ENCODE assay signal across 5 fruit fly cellular contexts in the genomic region with DNA sequence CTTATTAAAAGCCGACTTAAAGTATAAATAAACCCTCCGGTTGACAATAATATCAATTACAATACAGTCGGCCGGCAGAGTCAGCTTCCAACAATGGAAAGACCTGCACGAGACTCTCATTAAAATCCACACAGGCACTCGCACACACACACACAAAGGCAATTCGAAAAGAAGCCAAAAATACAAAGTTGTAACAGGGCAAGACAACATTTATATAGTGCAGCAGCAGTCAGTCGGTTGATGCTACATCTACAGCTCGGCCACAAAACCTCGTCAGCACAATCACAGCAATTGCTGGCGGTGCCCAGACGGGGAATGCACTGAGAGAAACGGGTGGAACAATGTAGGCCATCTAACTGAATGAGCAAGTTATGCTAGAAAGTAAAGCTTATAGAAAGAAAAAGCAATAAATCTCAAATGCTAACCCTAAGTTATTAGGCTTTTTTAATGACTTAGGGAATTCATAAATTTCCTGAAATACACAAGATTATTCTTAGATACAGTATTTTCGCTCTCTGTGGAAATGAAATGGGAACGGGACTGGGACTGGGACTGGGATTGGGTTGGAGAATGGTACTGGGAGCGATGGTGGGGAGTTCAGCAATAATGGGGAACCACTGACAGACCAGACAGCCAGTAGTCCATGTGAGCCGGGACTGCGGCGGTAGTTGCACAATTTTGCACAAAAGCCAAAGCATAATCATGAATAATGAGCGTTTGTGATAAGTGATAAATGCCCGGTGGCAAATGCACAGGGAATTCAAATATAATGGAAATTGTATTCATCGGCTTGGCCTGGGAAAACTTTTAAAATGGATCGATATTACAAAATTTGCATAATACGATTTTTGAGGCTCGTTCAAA.
TF ChIP-seq lines count a peak whose summit lies in the region.

No protein-coding gene starts in this region.

- TF ChIP-seq CTCF in whole organism, embryonic (GFP tag; optimal IDR thresholded peaks at IDR 0.05; lab: Kevin White, UChicago), result no peak

TF ChIP-seq in whole organism, adult, 20 proteins besides CTCF, POLR2A, EP300 and RAD21 (continues in another document):
- TF ChIP-seq CG7101 (tag; optimal IDR thresholded peaks at IDR 0.05; lab: Kevin White, UChicago) (peak; percentile 42), toe (GFP tag; optimal IDR thresholded peaks at IDR 0.05; lab: Kevin White, UChicago) (peak; percentile 36), cnc (optimal IDR thresholded peaks at IDR 0.05; lab: Kevin White, UChicago) (no peak), CG14711 (tag; optimal IDR thresholded peaks at IDR 0.05; lab: Kevin White, UChicago) (peak; percentile 37), CG5204 (GFP tag; optimal IDR thresholded peaks at IDR 0.05; lab: Kevin White, UChicago) (peak; percentile 39), CG12768 (GFP tag; optimal IDR thresholded peaks at IDR 0.05; lab: Kevin White, UChicago) (peak; percentile 46), Clk (GFP tag; optimal IDR thresholded peaks at IDR 0.05; lab: Kevin White, UChicago) (no peak), CG11617 (GFP tag; optimal IDR thresholded peaks at IDR 0.05; lab: Kevin White, UChicago) (peak; percentile 54), CG1620 (GFP tag; optimal IDR thresholded peaks at IDR 0.05; lab: Kevin White, UChicago) (no peak), cic (GFP tag; optimal IDR thresholded peaks at IDR 0.05; lab: Kevin White, UChicago) (no peak), ovo (GFP tag; optimal IDR thresholded peaks at IDR 0.05; lab: Kevin White, UChicago) (no peak), CG7045 (GFP tag; optimal IDR thresholded peaks at IDR 0.05; lab: Kevin White, UChicago) (peak; percentile 55), bab1 (GFP tag; optimal IDR thresholded peaks at IDR 0.05; lab: Kevin White, UChicago) (peak; percentile 24), Hr96 (GFP tag; optimal IDR thresholded peaks at IDR 0.05; lab: Kevin White, UChicago) (peak; percentile 67), pad (GFP tag; optimal IDR thresholded peaks at IDR 0.05; lab: Kevin White, UChicago) (peak; percentile 58), Mnt (GFP tag; optimal IDR thresholded peaks at IDR 0.05; lab: Kevin White, UChicago) (no peak)

TF ChIP-seq in whole organism, embryonic, 481 proteins besides CTCF, POLR2A, EP300 and RAD21 (continues in another document):
- TF ChIP-seq CG31224 (GFP tag; IDR thresholded peaks at IDR 0.05; lab: Robert Waterston, UW) (peak; percentile 46; the same call in 1 of the 2 replicates), onecut (GFP tag; IDR thresholded peaks at IDR 0.05; lab: Robert Waterston, UW) (no peak), Six4 (GFP tag; optimal IDR thresholded peaks at IDR 0.05; lab: Kevin White, UChicago) (peak; percentile 19), Ada2b (GFP tag; IDR thresholded peaks at IDR 0.05; lab: Robert Waterston, UW) (no peak), CG30020 (tag; optimal IDR thresholded peaks at IDR 0.05; lab: Kevin White, UChicago) (no peak), Myb (GFP tag; optimal IDR thresholded peaks at IDR 0.05; lab: Kevin White, UChicago) (peak; percentile 10), CG15601 (tag; optimal IDR thresholded peaks at IDR 0.05; lab: Kevin White, UChicago) (no peak), CG4820 (GFP tag; optimal IDR thresholded peaks at IDR 0.05; lab: Kevin White, UChicago) (peak; percentile 60), CG1233 (GFP tag; optimal IDR thresholded peaks at IDR 0.05; lab: Kevin White, UChicago) (peak; percentile 22), br (optimal IDR thresholded peaks at IDR 0.05; lab: Kevin White, UChicago) (no peak), Hsf (GFP tag; optimal IDR thresholded peaks at IDR 0.05; lab: Kevin White, UChicago) (peak; percentile 57), Opbp (GFP tag; IDR thresholded peaks at IDR 0.05; lab: Robert Waterston, UW; ENCODE audit: partially characterized antibody) (no peak), pum (GFP tag; optimal IDR thresholded peaks at IDR 0.05; lab: Kevin White, UChicago) (peak; percentile 29), Mrtf (GFP tag; IDR thresholded peaks at IDR 0.05; lab: Robert Waterston, UW) (0 out of 3 replicates have a peak, but pooled peaks have one; percentile 28), Abd-B (GFP tag; optimal IDR thresholded peaks at IDR 0.05; lab: Kevin White, UChicago) (peak; percentile 57), CG10959 (GFP tag; IDR thresholded peaks at IDR 0.05; lab: Robert Waterston, UW) (no peak)

TF ChIP-seq in whole organism, prepupa, 60 proteins besides CTCF, POLR2A, EP300 and RAD21 (continues in another document):
- TF ChIP-seq pdm3 (GFP tag; optimal IDR thresholded peaks at IDR 0.05; lab: Kevin White, UChicago) (peak; percentile 97), Ets21C (GFP tag; optimal IDR thresholded peaks at IDR 0.05; lab: Kevin White, UChicago) (peak; percentile 90), CG4318 (GFP tag; optimal IDR thresholded peaks at IDR 0.05; lab: Kevin White, UChicago) (peak; percentile 90), CG15336 (GFP tag; IDR thresholded peaks at IDR 0.05; lab: Robert Waterston, UW) (peak; percentile 98), Hr39 (GFP tag; optimal IDR thresholded peaks at IDR 0.05; lab: Kevin White, UChicago) (peak; percentile 95), cyc (GFP tag; optimal IDR thresholded peaks at IDR 0.05; lab: Kevin White, UChicago) (peak; percentile 97), Eip75B (GFP tag; optimal IDR thresholded peaks at IDR 0.05; lab: Kevin White, UChicago) (peak; percentile 98), fd85E (GFP tag; optimal IDR thresholded peaks at IDR 0.05; lab: Kevin White, UChicago) (peak; percentile 88), CG3919 (GFP tag; optimal IDR thresholded peaks at IDR 0.05; lab: Kevin White, UChicago) (peak; percentile 98), CG6792 (GFP tag; optimal IDR thresholded peaks at IDR 0.05; lab: Kevin White, UChicago) (peak; percentile 98), fkh (GFP tag; optimal IDR thresholded peaks at IDR 0.05; lab: Kevin White, UChicago) (no peak), CG6854 (GFP tag; optimal IDR thresholded peaks at IDR 0.05; lab: Kevin White, UChicago) (peak; percentile 89), Hr4 (GFP tag; optimal IDR thresholded peaks at IDR 0.05; lab: Kevin White, UChicago) (peak; percentile 96), salr (GFP tag; optimal IDR thresholded peaks at IDR 0.05; lab: Kevin White, UChicago) (peak; percentile 94 to 95), Smox (GFP tag; optimal IDR thresholded peaks at IDR 0.05; lab: Kevin White, UChicago) (peak; percentile 94), Ets96B (tag; optimal IDR thresholded peaks at IDR 0.05; lab: Kevin White, UChicago) (peak; percentile 98), OdsH (GFP tag; optimal IDR thresholded peaks at IDR 0.05; lab: Kevin White, UChicago) (peak; percentile 96)

TF ChIP-seq in whole organism, pupa, 21 proteins besides CTCF, POLR2A, EP300 and RAD21 (continues in another document):
- peak; percentile 96 for TF ChIP-seq D1 (tag; optimal IDR thresholded peaks at IDR 0.05; lab: Kevin White, UChicago)
- TF ChIP-seq EcR (GFP tag; optimal IDR thresholded peaks at IDR 0.05; lab: Kevin White, UChicago), result peak; percentile 75
- TF ChIP-seq Ets98B (GFP tag; IDR thresholded peaks at IDR 0.05; lab: Robert Waterston, UW), result peak; percentile 97
- TF ChIP-seq CG8159 (tag; optimal IDR thresholded peaks at IDR 0.05; lab: Kevin White, UChicago), result peak; percentile 97
- peak; percentile 94 for TF ChIP-seq Snoo (tag; optimal IDR thresholded peaks at IDR 0.05; lab: Kevin White, UChicago)
- peak; percentile 98 for TF ChIP-seq CG17806 (tag; optimal IDR thresholded peaks at IDR 0.05; lab: Kevin White, UChicago)
- TF ChIP-seq Pif1A (GFP tag; optimal IDR thresholded peaks at IDR 0.05; lab: Kevin White, UChicago), result peak; percentile 98
- peak; percentile 98 for TF ChIP-seq CG14655 (GFP tag; optimal IDR thresholded peaks at IDR 0.05; lab: Kevin White, UChicago)
- peak; percentile 95 for TF ChIP-seq CG12605 (GFP tag; IDR thresholded peaks at IDR 0.05; lab: Robert Waterston, UW)
- TF ChIP-seq CG9948 (tag; optimal IDR thresholded peaks at IDR 0.05; lab: Kevin White, UChicago), result peak; percentile 97
- TF ChIP-seq CG4496 (GFP tag; IDR thresholded peaks at IDR 0.05; lab: Robert Waterston, UW), result peak; percentile 98
- TF ChIP-seq Pif1B (GFP tag; optimal IDR thresholded peaks at IDR 0.05; lab: Kevin White, UChicago), result peak; percentile 97
- TF ChIP-seq rn (GFP tag; IDR thresholded peaks at IDR 0.05; lab: Robert Waterston, UW), result no peak; the same call in none of the 2 replicates
- TF ChIP-seq gl (tag; optimal IDR thresholded peaks at IDR 0.05; lab: Kevin White, UChicago), result peak; percentile 94
- peak; percentile 98 for TF ChIP-seq fd96Ca (GFP tag; IDR thresholded peaks at IDR 0.05; lab: Robert Waterston, UW)
- TF ChIP-seq CG32121 (GFP tag; IDR thresholded peaks at IDR 0.05; lab: Robert Waterston, UW), result peak; percentile 96
- TF ChIP-seq CG13204 (GFP tag; optimal IDR thresholded peaks at IDR 0.05; lab: Kevin White, UChicago), result peak; percentile 91
- peak; percentile 97 for TF ChIP-seq CG8301 (tag; optimal IDR thresholded peaks at IDR 0.05; lab: Kevin White, UChicago)

TF ChIP-seq in whole organism, wandering third instar larva, 38 proteins besides CTCF, POLR2A, EP300 and RAD21 (continues in another document):
- TF ChIP-seq foxo (GFP tag; optimal IDR thresholded peaks at IDR 0.05; lab: Kevin White, UChicago) (peak; percentile 22 to 91), Hr78 (GFP tag; optimal IDR thresholded peaks at IDR 0.05; lab: Kevin White, UChicago) (no peak), CG9705 (GFP tag; optimal IDR thresholded peaks at IDR 0.05; lab: Kevin White, UChicago) (peak; percentile 69), HLH106 (tag; optimal IDR thresholded peaks at IDR 0.05; lab: Kevin White, UChicago) (peak; percentile 91), Mio (GFP tag; optimal IDR thresholded peaks at IDR 0.05; lab: Kevin White, UChicago) (no peak), fru (GFP tag; optimal IDR thresholded peaks at IDR 0.05; lab: Kevin White, UChicago) (peak; percentile 95), jim (GFP tag; optimal IDR thresholded peaks at IDR 0.05; lab: Kevin White, UChicago) (no peak), br (GFP tag; optimal IDR thresholded peaks at IDR 0.05; lab: Kevin White, UChicago) (peak; percentile 92), GATAd (GFP tag; optimal IDR thresholded peaks at IDR 0.05; lab: Kevin White, UChicago) (no peak), Dfd (GFP tag; optimal IDR thresholded peaks at IDR 0.05; lab: Kevin White, UChicago) (no peak), Jra (GFP tag; optimal IDR thresholded peaks at IDR 0.05; lab: Kevin White, UChicago) (peak; percentile 68), ey (GFP tag; optimal IDR thresholded peaks at IDR 0.05; lab: Kevin White, UChicago) (peak; percentile 93), CG32264 (GFP tag; optimal IDR thresholded peaks at IDR 0.05; lab: Kevin White, UChicago) (peak; percentile 80), pan (optimal IDR thresholded peaks at IDR 0.05; lab: Kevin White, UChicago) (no peak), dsf (GFP tag; optimal IDR thresholded peaks at IDR 0.05; lab: Kevin White, UChicago; ENCODE audit: borderline replicate concordance) (no peak), psq (GFP tag; optimal IDR thresholded peaks at IDR 0.05; lab: Kevin White, UChicago) (peak; percentile 83), tai (GFP tag; optimal IDR thresholded peaks at IDR 0.05; lab: Kevin White, UChicago) (peak; percentile 31), sage (GFP tag; optimal IDR thresholded peaks at IDR 0.05; lab: Kevin White, UChicago) (peak; percentile 73), Rel (GFP tag; optimal IDR thresholded peaks at IDR 0.05; lab: Kevin White, UChicago) (peak; percentile 79), Rel (tag; optimal IDR thresholded peaks at IDR 0.05; lab: Kevin White, UChicago) (peak; percentile 62), lola (GFP tag; optimal IDR thresholded peaks at IDR 0.05; lab: Kevin White, UChicago) (no peak)
